Fruit fly (Drosophila melanogaster): ENCODE data around the gene BicD.

DNA sequence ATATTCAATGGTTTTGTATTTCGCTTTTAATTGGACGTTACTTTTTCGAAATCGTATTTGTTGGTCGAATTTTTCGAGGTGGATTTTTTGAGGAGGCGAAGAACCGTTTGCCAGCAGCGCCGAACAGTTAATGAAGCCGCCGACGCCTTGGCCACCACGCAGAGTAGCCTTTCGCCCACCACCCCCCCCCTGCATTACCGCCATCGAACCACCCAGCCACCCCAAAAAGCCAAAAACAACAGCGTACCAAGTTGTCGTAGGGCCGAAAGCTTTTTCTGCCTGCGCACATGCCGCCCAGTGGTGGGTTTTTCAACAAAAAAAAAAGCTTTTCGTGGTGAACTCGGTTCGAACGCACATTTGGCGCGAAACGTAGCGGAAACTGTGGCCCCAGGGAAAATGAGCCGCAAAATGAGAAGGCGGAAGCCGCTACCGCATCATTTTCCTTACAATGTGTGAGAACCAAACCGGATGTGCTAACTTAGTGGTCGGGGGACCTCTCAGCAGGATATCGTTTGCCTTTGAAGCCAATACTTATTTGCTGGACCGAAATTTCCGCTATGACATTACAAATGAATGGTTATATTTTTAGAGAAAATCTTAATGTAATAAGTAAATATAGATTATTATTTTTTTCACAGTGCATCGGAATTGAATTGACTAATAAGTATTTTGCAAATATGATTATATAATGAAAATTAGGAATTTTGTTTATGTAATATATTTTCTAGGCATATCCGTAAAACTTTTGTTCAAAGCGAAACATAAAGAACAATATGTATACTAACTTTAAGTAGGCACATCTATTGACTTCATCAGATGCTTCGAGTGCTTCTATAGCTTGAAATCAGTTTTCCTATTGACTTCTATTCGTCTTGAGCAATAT lies 39.7 kb downstream of the BicD start, which contains the start of the genes Dif and CG5043:
- TF ChIP-seq CG8478 (optimal IDR thresholded peaks at IDR 0.05) (no peak), CTCF (optimal IDR thresholded peaks at IDR 0.05) (no peak)

All from S2 (cell line).